Worm (Caenorhabditis elegans) whole organism, young adult: Measurements from ENCODE around the gene Y73B6BL.37.

Source experiments
- F39B2.1 ChIP-seq: fragments of 200-800 bp; sonication (Bioruptor generic); IDR thresholded peaks from 2 replicates; pipeline ENCODE4 v1.3.6; 2022; ENCODE audit warnings: missing genetic modification reagents, missing genetic modification characterization, missing compliant biosample characterization
- ama-1 ChIP-seq, 3 experiments: fragments of 150-350 bp in 1 of 3; sonication (generic microtip) in 2 of 3; optimal IDR thresholded peaks; 2 replicates each; lab custom pipeline; 2014 to 2018; ENCODE audit warnings: missing biosample characterization in 2 of 3, missing genetic modification characterization in 2 of 3, missing genetic modification reagents in 2 of 3
- ceh-100 ChIP-seq: fragments of 200-800 bp; sonication (Bioruptor generic); IDR thresholded peaks from 2 replicates; pipeline ENCODE4 v1.3.6; 2022; ENCODE audit warnings: missing genetic modification reagents, missing genetic modification characterization, missing compliant biosample characterization
- him-1 ChIP-seq: sonication (generic microtip); optimal IDR thresholded peaks from 2 replicates; lab custom pipeline; 2016; ENCODE audit warnings: missing genotype, missing genetic modification reagents, missing genetic modification characterization, missing compliant biosample characterization
- pha-4 ChIP-seq: fragments of 150-350 bp; sonication (generic microtip); optimal IDR thresholded peaks from 2 replicates; lab custom pipeline; 2014; ENCODE audit warnings: missing biosample characterization, missing genetic modification reagents, missing genetic modification characterization
- unc-62 ChIP-seq: fragments of 150-350 bp; optimal IDR thresholded peaks from 2 replicates; lab custom pipeline; 2014; ENCODE audit warnings: missing biosample characterization, missing genetic modification reagents, missing genetic modification characterization
- ztf-18 ChIP-seq: sonication (generic microtip); optimal IDR thresholded peaks from 2 replicates; lab custom pipeline; 2016; ENCODE audit warnings: missing genotype, mild to moderate bottlenecking, missing genetic modification characterization, missing compliant biosample characterization
- ztf-28 ChIP-seq: fragments of 200-800 bp; sonication (Bioruptor generic); IDR thresholded peaks from 2 replicates; pipeline ENCODE4 v1.3.6; 2022; ENCODE audit warnings: missing genetic modification reagents, missing genetic modification characterization, missing compliant biosample characterization

ce11 chrIV:6523773-6524172, 36.6 kb downstream of the Y73B6BL.37 start:
- TF ChIP-seq unc-62 (GFP tag; lab: Kevin White, UChicago): no peak
- TF ChIP-seq pha-4 (tag; lab: Kevin White, UChicago): no peak
- TF ChIP-seq him-1 (tag; lab: Kevin White, UChicago): no peak
- no peak for TF ChIP-seq ama-1 (optimal IDR thresholded peaks at IDR 0.05; lab: Kevin White, UChicago)
- TF ChIP-seq ama-1 (GFP tag; optimal IDR thresholded peaks at IDR 0.05; lab: Kevin White, UChicago): no peak
- TF ChIP-seq F39B2.1 (GFP tag; lab: Robert Waterston, UW): no peak
- no peak for TF ChIP-seq ztf-28 (GFP tag; lab: Robert Waterston, UW)
- TF ChIP-seq ceh-100 (GFP tag; lab: Robert Waterston, UW): no peak
- TF ChIP-seq ztf-18 (tag; lab: Kevin White, UChicago): no peak
